Worm (Caenorhabditis elegans) whole organism, young adult: ENCODE measurements around the gene ergo-1.
A peak's percentile ranks its signal among the peaks of the same experiment; 100 is the strongest.

Experiments used
- B0035.1 ChIP-seq: sonication (generic microtip); optimal IDR thresholded peaks from 2 replicates; lab custom pipeline; 2016; ENCODE audit warnings: missing genetic modification characterization, mild to moderate bottlenecking, missing compliant biosample characterization, missing genotype, missing genetic modification reagents
- B0261.1 ChIP-seq: sonication (generic microtip); optimal IDR thresholded peaks from 2 replicates; lab custom pipeline; 2016; ENCODE audit warnings: mild to moderate bottlenecking, missing genetic modification characterization, moderate library complexity, missing compliant biosample characterization
- F37B4.10 ChIP-seq: fragments of 200-800 bp; sonication (Bioruptor generic); IDR thresholded peaks from 2 replicates; pipeline ENCODE4 v1.3.6; 2022; ENCODE audit warnings: missing genetic modification characterization, missing compliant biosample characterization
- T07F8.4 ChIP-seq: sonication (generic microtip); optimal IDR thresholded peaks from 2 replicates; lab custom pipeline; 2016; ENCODE audit warnings: mild to moderate bottlenecking, missing genetic modification characterization, moderate library complexity, missing compliant biosample characterization
- Y56A3A.18 ChIP-seq: fragments of 200-800 bp; sonication (Bioruptor generic); IDR thresholded peaks from 2 replicates; pipeline ENCODE4 v1.3.6; 2022; ENCODE audit warnings: missing genetic modification reagents, missing genetic modification characterization, missing compliant biosample characterization
- Y67H2A.10 ChIP-seq: fragments of 200-800 bp; sonication (Bioruptor generic); conservative IDR thresholded peaks from 2 replicates; pipeline ENCODE4 v1.3.6; 2022; ENCODE audit warnings: missing genetic modification reagents, missing genetic modification characterization, missing compliant biosample characterization
- Y79H2A.3 ChIP-seq: fragments of 200-800 bp; sonication (Bioruptor generic); conservative IDR thresholded peaks from 2 replicates; pipeline ENCODE4 v1.3.6; 2022; ENCODE audit warnings: missing genetic modification reagents, missing genetic modification characterization, missing compliant biosample characterization
- aptf-2 ChIP-seq: fragments of 200-800 bp; sonication (Bioruptor generic); conservative IDR thresholded peaks from 2 replicates; pipeline ENCODE4 v1.3.6; 2022; ENCODE audit warnings: missing genetic modification reagents, missing genetic modification characterization, missing compliant biosample characterization
- bed-1 ChIP-seq: fragments of 200-800 bp; sonication (Bioruptor generic); IDR thresholded peaks from 2 replicates; pipeline ENCODE4 v1.3.6; 2022; ENCODE audit warnings: missing genetic modification reagents, missing genetic modification characterization, missing compliant biosample characterization
- ceh-100 ChIP-seq: fragments of 200-800 bp; sonication (Bioruptor generic); IDR thresholded peaks from 2 replicates; pipeline ENCODE4 v1.3.6; 2022; ENCODE audit warnings: missing genetic modification reagents, missing genetic modification characterization, missing compliant biosample characterization
- ceh-27 ChIP-seq: fragments of 200-800 bp; sonication (Bioruptor generic); optimal IDR thresholded peaks from 2 replicates; lab custom pipeline; 2018; ENCODE audit warnings: mild to moderate bottlenecking, missing genetic modification characterization, moderate library complexity, missing compliant biosample characterization
- die-1 ChIP-seq: sonication (generic microtip); optimal IDR thresholded peaks from 2 replicates; lab custom pipeline; 2016; ENCODE audit warnings: missing genotype, mild to moderate bottlenecking, missing genetic modification characterization, missing compliant biosample characterization
- egl-18 ChIP-seq: fragments of 200-800 bp; sonication (Bioruptor generic); IDR thresholded peaks from 2 replicates; pipeline ENCODE4 v1.3.6; 2022; ENCODE audit warnings: missing genetic modification reagents, missing genetic modification characterization, missing compliant biosample characterization
- gei-17 ChIP-seq: fragments of 200-800 bp; sonication (Bioruptor generic); optimal IDR thresholded peaks from 2 replicates; lab custom pipeline; 2018; ENCODE audit warnings: mild to moderate bottlenecking, missing genetic modification characterization, missing compliant biosample characterization
- hrde-1 ChIP-seq: sonication (generic microtip); optimal IDR thresholded peaks from 2 replicates; lab custom pipeline; 2016; ENCODE audit warnings: missing genetic modification characterization, mild to moderate bottlenecking, missing compliant biosample characterization, moderate library complexity, missing genotype, missing genetic modification reagents, borderline replicate concordance
- lag-1 ChIP-seq: fragments of 200-800 bp; sonication (Bioruptor generic); IDR thresholded peaks from 2 replicates; pipeline ENCODE4 v1.3.6; 2022; ENCODE audit warnings: missing genetic modification reagents, missing genetic modification characterization, missing compliant biosample characterization
- let-526 ChIP-seq: fragments of 200-800 bp; sonication (Bioruptor generic); IDR thresholded peaks from 2 replicates; pipeline ENCODE4 v1.3.6; 2022; ENCODE audit warnings: missing genetic modification reagents, missing genetic modification characterization, missing compliant biosample characterization
- lir-1 ChIP-seq: fragments of 200-800 bp; sonication (Bioruptor generic); conservative IDR thresholded peaks from 2 replicates; pipeline ENCODE4 v1.3.6; 2022; ENCODE audit warnings: missing genetic modification reagents, missing genetic modification characterization, missing compliant biosample characterization
- madf-6 ChIP-seq: fragments of 200-800 bp; sonication (Bioruptor generic); IDR thresholded peaks from 2 replicates; pipeline ENCODE4 v1.3.6; 2022; ENCODE audit warnings: missing genetic modification reagents, missing genetic modification characterization, missing compliant biosample characterization
- mcd-1 ChIP-seq: fragments of 200-800 bp; sonication (Bioruptor generic); IDR thresholded peaks from 2 replicates; pipeline ENCODE4 v1.3.6; 2022; ENCODE audit warnings: missing genetic modification reagents, missing genetic modification characterization, missing compliant biosample characterization
- mes-4 ChIP-seq: sonication (generic microtip); optimal IDR thresholded peaks from 2 replicates; lab custom pipeline; 2016; ENCODE audit warnings: missing genotype, missing genetic modification characterization, missing compliant biosample characterization
- mxl-1 ChIP-seq: sonication (generic microtip); optimal IDR thresholded peaks from 2 replicates; lab custom pipeline; 2016; ENCODE audit warnings: missing genetic modification characterization, missing compliant biosample characterization
- nfya-1 ChIP-seq: sonication (generic microtip); optimal IDR thresholded peaks from 2 replicates; lab custom pipeline; 2017; ENCODE audit warnings: antibody characterized with exemption, missing compliant biosample characterization, missing genetic modification characterization, borderline replicate concordance; ENCODE audit not compliant: insufficient read depth
- nfyb-1 ChIP-seq: fragments of 200-800 bp; sonication (Bioruptor generic); IDR thresholded peaks from 2 replicates; pipeline ENCODE4 v1.3.6; 2022; ENCODE audit warnings: missing genetic modification reagents, missing genetic modification characterization, missing compliant biosample characterization
- nhr-179 ChIP-seq: sonication (generic microtip); optimal IDR thresholded peaks from 2 replicates; lab custom pipeline; 2016; ENCODE audit warnings: mild to moderate bottlenecking, missing genetic modification characterization, missing compliant biosample characterization
- rcor-1 ChIP-seq: fragments of 200-800 bp; sonication (Bioruptor generic); IDR thresholded peaks from 2 replicates; pipeline ENCODE4 v1.3.6; 2022; ENCODE audit warnings: missing genetic modification reagents, missing genetic modification characterization, missing compliant biosample characterization
- snpc-1.1 ChIP-seq: sonication (generic microtip); optimal IDR thresholded peaks from 2 replicates; lab custom pipeline; 2017; ENCODE audit warnings: missing genetic modification characterization, mild to moderate bottlenecking, missing compliant biosample characterization, antibody characterized with exemption, moderate library complexity, missing genotype, missing genetic modification reagents; ENCODE audit not compliant: insufficient read depth
- snpc-4 ChIP-seq, 5 experiments: fragments of 150-350 bp in 1 of 5; sonication (generic microtip) in 4 of 5; optimal IDR thresholded peaks; 2 replicates each; lab custom pipeline; 2014 to 2018; ENCODE audit warnings: missing genetic modification characterization in 5 of 5, missing biosample characterization in 3 of 5, antibody characterized with exemption in 2 of 5, mild to moderate bottlenecking in 2 of 5, missing compliant biosample characterization in 2 of 5, missing genotype in 2 of 5, moderate library complexity in 2 of 5, missing genetic modification reagents in 1 of 5
- xnd-1 ChIP-seq: sonication (generic microtip); optimal IDR thresholded peaks from 2 replicates; lab custom pipeline; 2016; ENCODE audit warnings: missing genotype, missing genetic modification reagents, missing genetic modification characterization, missing compliant biosample characterization
- zfh-2 ChIP-seq: fragments of 200-800 bp; sonication (Bioruptor generic); conservative IDR thresholded peaks from 2 replicates; pipeline ENCODE4 v1.3.6; 2022; ENCODE audit warnings: missing genetic modification reagents, missing genetic modification characterization, missing compliant biosample characterization
- zim-3 ChIP-seq: sonication (generic microtip); optimal IDR thresholded peaks from 2 replicates; lab custom pipeline; 2017; ENCODE audit warnings: mild to moderate bottlenecking, missing genetic modification characterization, moderate library complexity, missing compliant biosample characterization
- ztf-18 ChIP-seq: sonication (generic microtip); optimal IDR thresholded peaks from 2 replicates; lab custom pipeline; 2016; ENCODE audit warnings: missing genotype, mild to moderate bottlenecking, missing genetic modification characterization, missing compliant biosample characterization
- ztf-26 ChIP-seq: sonication (generic microtip); optimal IDR thresholded peaks from 2 replicates; lab custom pipeline; 2017; ENCODE audit warnings: missing genetic modification characterization, missing compliant biosample characterization
- ztf-28 ChIP-seq: fragments of 200-800 bp; sonication (Bioruptor generic); IDR thresholded peaks from 2 replicates; pipeline ENCODE4 v1.3.6; 2022; ENCODE audit warnings: missing genetic modification reagents, missing genetic modification characterization, missing compliant biosample characterization

ergo-1 gene

ce11 chrV:1005877-1006276 lies 2.7 kb upstream of the ergo-1 start:
- TF ChIP-seq mcd-1 (no peak), ztf-28 (GFP tag; lab: Robert Waterston, UW) (no peak), zim-3 (no peak), B0035.1 (tag; lab: Kevin White, UChicago) (no peak), rcor-1 (GFP tag; lab: Robert Waterston, UW) (no peak), hrde-1 (no peak), Y67H2A.10 (GFP tag; lab: Robert Waterston, UW) (no peak), bed-1 (GFP tag; lab: Robert Waterston, UW) (no peak), Y79H2A.3 (no peak), B0261.1 (no peak), let-526 (GFP tag; lab: Robert Waterston, UW) (no peak), ztf-18 (no peak), mes-4 (no peak), lir-1 (no peak), Y56A3A.18 (GFP tag; lab: Robert Waterston, UW) (no peak), snpc-4 (GFP tag; optimal IDR thresholded peaks at IDR 0.05; lab: Kevin White, UChicago) (no peak), snpc-4 (tag; optimal IDR thresholded peaks at IDR 0.05; lab: Kevin White, UChicago) (no peak), snpc-1.1 (tag; lab: Kevin White, UChicago) (no peak), T07F8.4 (tag; lab: Kevin White, UChicago) (no peak)

ce11 chrV:1009037-1009436 lies 434 bp downstream of the ergo-1 start:
- TF ChIP-seq zfh-2 (GFP tag; lab: Robert Waterston, UW): peak; percentile 74
- no peak for TF ChIP-seq die-1 (tag; lab: Kevin White, UChicago)
- no peak for TF ChIP-seq aptf-2 (GFP tag; lab: Robert Waterston, UW)
- TF ChIP-seq nhr-179 (tag; lab: Kevin White, UChicago): no peak
- no peak for TF ChIP-seq F37B4.10 (GFP tag; lab: Robert Waterston, UW)
- TF ChIP-seq xnd-1: no peak

- no peak for TF ChIP-seq T07F8.4 (tag; lab: Kevin White, UChicago)
- no peak for TF ChIP-seq mxl-1 (tag; lab: Kevin White, UChicago)
- no peak for TF ChIP-seq egl-18 (GFP tag; lab: Robert Waterston, UW)
- TF ChIP-seq gei-17 (GFP tag; lab: Kevin White, UChicago): no peak
These were observed 5.0 kb downstream of the ergo-1 start for ce11 chrV:1013637-1014036.

- no peak for TF ChIP-seq ceh-27
- TF ChIP-seq ceh-100 (GFP tag; lab: Robert Waterston, UW): no peak
- TF ChIP-seq madf-6 (GFP tag; lab: Robert Waterston, UW): no peak
- TF ChIP-seq nfyb-1 (GFP tag; lab: Robert Waterston, UW): 0 out of 2 replicates have a peak, but pooled peaks have one; percentile 55
- TF ChIP-seq ztf-26 (tag; lab: Kevin White, UChicago): no peak
- TF ChIP-seq, all 124 proteins: peak for 1
These were observed 6.6 kb downstream of the ergo-1 start for ce11 chrV:1015194-1015593.

ce11 chrV:1017196-1017595 lies 8.6 kb downstream of the ergo-1 start:
- TF ChIP-seq nfyb-1 (GFP tag; lab: Robert Waterston, UW) (peak; percentile 77), lag-1 (no peak), nfya-1 (tag; lab: Kevin White, UChicago) (no peak)
